Fruit fly (Drosophila melanogaster) whole organism, adult: Measurements from ENCODE around the gene CG43248.

Source experiments
- CG12768 ChIP-seq: fragments of 200-800 bp; sonication (Bioruptor generic); optimal IDR thresholded peaks from 2 replicates; lab custom pipeline; 2017; ENCODE audit warnings: missing biosample characterization, missing genetic modification characterization, mild to moderate bottlenecking, moderate library complexity, missing genetic modification reagents
- CG14711 ChIP-seq: fragments of 200-800 bp; sonication (Bioruptor generic); optimal IDR thresholded peaks from 2 replicates; lab custom pipeline; 2018; ENCODE audit warnings: missing biosample characterization, mild to moderate bottlenecking, missing genetic modification characterization, moderate library complexity
- CG1620 ChIP-seq: fragments of 200-800 bp; sonication (Bioruptor generic); optimal IDR thresholded peaks from 2 replicates; lab custom pipeline; 2016; ENCODE audit warnings: missing biosample characterization, missing genetic modification characterization
- CG33017 ChIP-seq: fragments of 200-800 bp; sonication (Bioruptor generic); optimal IDR thresholded peaks from 2 replicates; lab custom pipeline; 2018; ENCODE audit warnings: missing biosample characterization, mild to moderate bottlenecking, missing genetic modification characterization, moderate library complexity
- CG5204 ChIP-seq: fragments of 200-800 bp; sonication (Bioruptor generic); optimal IDR thresholded peaks from 2 replicates; lab custom pipeline; 2016; ENCODE audit warnings: missing biosample characterization, missing genetic modification characterization
- CG7045 ChIP-seq: fragments of 200-800 bp; sonication (Bioruptor generic); optimal IDR thresholded peaks from 2 replicates; lab custom pipeline; 2017; ENCODE audit warnings: missing biosample characterization, mild to moderate bottlenecking, missing genetic modification characterization
- CG7101 ChIP-seq: fragments of 200-800 bp; sonication (Bioruptor generic); optimal IDR thresholded peaks from 2 replicates; lab custom pipeline; 2018; ENCODE audit warnings: missing biosample characterization, mild to moderate bottlenecking, missing genetic modification characterization, moderate library complexity
- Clk ChIP-seq: fragments of 200-800 bp; sonication (Bioruptor generic); optimal IDR thresholded peaks from 2 replicates; lab custom pipeline; 2017; ENCODE audit warnings: missing biosample characterization, missing genetic modification characterization
- Crg-1 ChIP-seq: fragments of 200-800 bp; sonication (Bioruptor generic); optimal IDR thresholded peaks from 2 replicates; lab custom pipeline; 2016; ENCODE audit warnings: missing biosample characterization, missing genetic modification characterization
- Hr96 ChIP-seq: fragments of 200-800 bp; sonication (Bioruptor generic); optimal IDR thresholded peaks from 2 replicates; lab custom pipeline; 2016; ENCODE audit warnings: missing biosample characterization, missing genetic modification characterization
- Mnt ChIP-seq: fragments of 200-800 bp; sonication (Bioruptor generic); optimal IDR thresholded peaks from 2 replicates; lab custom pipeline; 2016; ENCODE audit warnings: missing biosample characterization, mild to moderate bottlenecking, missing genetic modification characterization
- bab1 ChIP-seq: fragments of 200-800 bp; sonication (Bioruptor generic); optimal IDR thresholded peaks from 3 replicates; lab custom pipeline; 2019; ENCODE audit warnings: missing biosample characterization, mild to moderate bottlenecking, missing genetic modification characterization, moderate library complexity
- cic ChIP-seq: fragments of 200-800 bp; sonication (Bioruptor generic); optimal IDR thresholded peaks from 2 replicates; lab custom pipeline; 2017; ENCODE audit warnings: missing biosample characterization, mild to moderate bottlenecking, missing genetic modification characterization, moderate library complexity
- cnc ChIP-seq, 2 experiments: fragments of >200 bp; optimal IDR thresholded peaks; 2 replicates each; lab custom pipeline; 2017
- kay ChIP-seq: fragments of 200-800 bp; sonication (Bioruptor generic); peaks from one replicate; lab custom pipeline; 2016; ENCODE audit warnings: missing biosample characterization, missing genetic modification characterization, borderline replicate concordance
- ovo ChIP-seq: fragments of 200-800 bp; sonication (Bioruptor generic); optimal IDR thresholded peaks from 2 replicates; lab custom pipeline; 2016; ENCODE audit warnings: missing biosample characterization, missing genetic modification characterization
- pad ChIP-seq: fragments of 200-800 bp; sonication (Bioruptor generic); optimal IDR thresholded peaks from 3 replicates; lab custom pipeline; 2017; ENCODE audit warnings: missing biosample characterization, missing genetic modification characterization, mild to moderate bottlenecking, moderate library complexity, missing genetic modification reagents
- tj ChIP-seq: fragments of 200-800 bp; sonication (Bioruptor generic); optimal IDR thresholded peaks from 3 replicates; lab custom pipeline; 2017; ENCODE audit warnings: missing biosample characterization, mild to moderate bottlenecking, missing genetic modification characterization, moderate library complexity
- toe ChIP-seq: fragments of 200-800 bp; sonication (Bioruptor generic); optimal IDR thresholded peaks from 2 replicates; lab custom pipeline; 2016; ENCODE audit warnings: missing biosample characterization, missing genetic modification characterization

CG43248 gene

dm6 chr3L:15527416-15527815, 3.9 kb downstream of the CG43248 start, which contains the start of gene CG42729:
CG42729 (minus strand) TSS chr3L:15527516.
- TF ChIP-seq Clk (GFP tag; lab: Kevin White, UChicago) = no peak
- TF ChIP-seq Mnt (GFP tag; lab: Kevin White, UChicago) = no peak
- TF ChIP-seq Hr96 (GFP tag; lab: Kevin White, UChicago) = no peak
- no peak for TF ChIP-seq CG14711 (tag; lab: Kevin White, UChicago)
- no peak for TF ChIP-seq tj (GFP tag; lab: Kevin White, UChicago)
- TF ChIP-seq CG7045 (GFP tag; lab: Kevin White, UChicago) = no peak
- TF ChIP-seq toe (GFP tag; lab: Kevin White, UChicago) = no peak
- TF ChIP-seq CG12768 (GFP tag; lab: Kevin White, UChicago) = no peak
- TF ChIP-seq CG1620 (GFP tag; lab: Kevin White, UChicago) = no peak
- no peak for TF ChIP-seq CG7101
- no peak for TF ChIP-seq cnc (optimal IDR thresholded peaks at IDR 0.05; lab: Kevin White, UChicago)
- TF ChIP-seq ovo (GFP tag; lab: Kevin White, UChicago) = no peak
- no peak for TF ChIP-seq bab1 (GFP tag; lab: Kevin White, UChicago)
- no peak for TF ChIP-seq cic (GFP tag; lab: Kevin White, UChicago)
- no peak for TF ChIP-seq Crg-1 (GFP tag; lab: Kevin White, UChicago)
- no peak for TF ChIP-seq kay
- TF ChIP-seq pad (GFP tag; lab: Kevin White, UChicago) = no peak

dm6 chr3L:15526712-15527111, 4.6 kb downstream of the CG43248 start, which contains the start of gene CG33985:
CG33985 (minus strand) TSS chr3L:15526812.
- TF ChIP-seq Clk (GFP tag; lab: Kevin White, UChicago) (no peak), bab1 (GFP tag; lab: Kevin White, UChicago) (no peak), CG1620 (GFP tag; lab: Kevin White, UChicago) (no peak)

- TF ChIP-seq CG7101 = no peak
These were observed 6.1 kb downstream of the CG43248 start, which contains the start of gene CG33986 for dm6 chr3L:15525153-15525552. CG33986 (minus strand) TSS chr3L:15525253.

dm6 chr3L:15523806-15524346, 7.4 kb downstream of the CG43248 start, which contains the start of gene CG7945:
CG7945 (minus strand) TSS chr3L:15524137.
- TF ChIP-seq CG33017 (no peak), cic (GFP tag; lab: Kevin White, UChicago) (no peak), pad (GFP tag; lab: Kevin White, UChicago) (no peak), CG5204 (GFP tag; lab: Kevin White, UChicago) (no peak), bab1 (GFP tag; lab: Kevin White, UChicago) (peak; percentile 70), CG12768 (GFP tag; lab: Kevin White, UChicago) (no peak), CG14711 (tag; lab: Kevin White, UChicago) (no peak), Hr96 (GFP tag; lab: Kevin White, UChicago) (no peak), kay (peak; percentile 8)

- peak; percentile 7 for TF ChIP-seq bab1 (GFP tag; lab: Kevin White, UChicago)
- peak; percentile 82 for TF ChIP-seq tj (GFP tag; lab: Kevin White, UChicago)
- no peak for TF ChIP-seq cnc (optimal IDR thresholded peaks at IDR 0.05; lab: Kevin White, UChicago)
These were observed 11.0 kb downstream of the CG43248 start, which contains the start of gene yellow-k for dm6 chr3L:15520320-15520719. yellow-k (plus strand) TSS chr3L:15520620.

- no peak for TF ChIP-seq ovo (GFP tag; lab: Kevin White, UChicago)
- no peak for TF ChIP-seq Crg-1 (GFP tag; lab: Kevin White, UChicago)
- no peak for TF ChIP-seq toe (GFP tag; lab: Kevin White, UChicago)
- TF ChIP-seq cic (GFP tag; lab: Kevin White, UChicago) = no peak
These were observed 11.4 kb downstream of the CG43248 start for dm6 chr3L:15519920-15520319.

- TF ChIP-seq CG14711 (tag; lab: Kevin White, UChicago) = no peak
- TF ChIP-seq ovo (GFP tag; lab: Kevin White, UChicago) = no peak
These were observed 11.8 kb downstream of the CG43248 start, which contains the start of gene mex1 for dm6 chr3L:15519492-15519891. mex1 (minus strand) TSS chr3L:15519592.

- peak; percentile 33 for TF ChIP-seq cic (GFP tag; lab: Kevin White, UChicago)
- TF ChIP-seq CG7101 = no peak
- peak; percentile 35 for TF ChIP-seq Mnt (GFP tag; lab: Kevin White, UChicago)
- no peak for TF ChIP-seq bab1 (GFP tag; lab: Kevin White, UChicago)
- no peak for TF ChIP-seq tj (GFP tag; lab: Kevin White, UChicago)
- TF ChIP-seq CG5204 (GFP tag; lab: Kevin White, UChicago) = no peak
- no peak for TF ChIP-seq ovo (GFP tag; lab: Kevin White, UChicago)
- peak; percentile 8 for TF ChIP-seq kay
- no peak for TF ChIP-seq CG14711 (tag; lab: Kevin White, UChicago)
- no peak for TF ChIP-seq cnc (optimal IDR thresholded peaks at IDR 0.05; lab: Kevin White, UChicago)
- no peak for TF ChIP-seq CG12768 (GFP tag; lab: Kevin White, UChicago)
These were observed 12.9 kb downstream of the CG43248 start for dm6 chr3L:15518344-15518743.
